Worm (Caenorhabditis elegans) whole organism, L1 larva: ENCODE results near the gene ilys-1.

Experiments
- C04F5.9 ChIP-seq: sonication (generic microtip); optimal IDR thresholded peaks from 2 replicates; lab custom pipeline; 2016; ENCODE audit warnings: missing genetic modification characterization, missing compliant biosample characterization
- C16A3.4 ChIP-seq: fragments of 150-350 bp; optimal IDR thresholded peaks from 2 replicates; lab custom pipeline; 2014; ENCODE audit warnings: missing biosample characterization, missing genetic modification characterization
- C34B4.2 ChIP-seq: sonication (generic microtip); optimal IDR thresholded peaks from 2 replicates; lab custom pipeline; 2017; ENCODE audit warnings: mild to moderate bottlenecking, missing genetic modification characterization, missing compliant biosample characterization
- F16B12.6 ChIP-seq: fragments of 150-350 bp; optimal IDR thresholded peaks from 2 replicates; lab custom pipeline; 2014; ENCODE audit warnings: missing biosample characterization, missing genetic modification characterization
- aha-1 ChIP-seq: fragments of 150-350 bp; optimal IDR thresholded peaks from 2 replicates; lab custom pipeline; 2014; ENCODE audit warnings: missing biosample characterization, missing genetic modification characterization
- alr-1 ChIP-seq: fragments of 200-800 bp; sonication (Bioruptor generic); optimal IDR thresholded peaks from 2 replicates; lab custom pipeline; 2018; ENCODE audit warnings: borderline replicate concordance, mild to moderate bottlenecking, missing genetic modification characterization, missing compliant biosample characterization
- ama-1 ChIP-seq: fragments of 150-350 bp; optimal IDR thresholded peaks from 2 replicates; lab custom pipeline; 2014
- blmp-1 ChIP-seq: fragments of 150-350 bp; optimal IDR thresholded peaks from 2 replicates; lab custom pipeline; 2014; ENCODE audit warnings: missing biosample characterization, missing genetic modification characterization
- ceh-8 ChIP-seq: fragments of 200-800 bp; sonication (Bioruptor generic); optimal IDR thresholded peaks from 2 replicates; lab custom pipeline; 2018; ENCODE audit warnings: mild to moderate bottlenecking, missing genetic modification characterization, moderate library complexity, missing compliant biosample characterization
- ceh-90 ChIP-seq: sonication (generic microtip); optimal IDR thresholded peaks from 2 replicates; lab custom pipeline; 2016; ENCODE audit warnings: missing genetic modification characterization, missing compliant biosample characterization
- ces-1 ChIP-seq: fragments of 150-350 bp; optimal IDR thresholded peaks from 2 replicates; lab custom pipeline; 2014; ENCODE audit warnings: missing biosample characterization, missing genetic modification reagents, missing genetic modification characterization
- dpl-1 ChIP-seq, 3 experiments: fragments of 150-350 bp in 2 of 3; sonication (generic microtip) in 1 of 3; optimal IDR thresholded peaks; 2 replicates each; lab custom pipeline; 2014 to 2017; ENCODE audit warnings: missing biosample characterization in 3 of 3, missing genetic modification characterization in 3 of 3, missing genetic modification reagents in 3 of 3
- efl-3 ChIP-seq: fragments of 200-800 bp; sonication (Bioruptor generic); optimal IDR thresholded peaks from 2 replicates; lab custom pipeline; 2018; ENCODE audit warnings: mild to moderate bottlenecking, missing genetic modification characterization, missing compliant biosample characterization
- egl-13 ChIP-seq: sonication (generic microtip); optimal IDR thresholded peaks from 2 replicates; lab custom pipeline; 2016; ENCODE audit warnings: missing genotype, missing genetic modification reagents, missing genetic modification characterization, missing compliant biosample characterization
- egl-27 ChIP-seq, 2 experiments: fragments of 150-350 bp in 1 of 2; sonication (generic microtip); optimal IDR thresholded peaks; 3 replicates each; lab custom pipeline; 2017 to 2018; ENCODE audit warnings: missing biosample characterization in 2 of 2, missing genetic modification characterization in 2 of 2, missing genetic modification reagents in 2 of 2
- fkh-4 ChIP-seq: sonication (generic microtip); optimal IDR thresholded peaks from 2 replicates; lab custom pipeline; 2016; ENCODE audit warnings: missing compliant biosample characterization, missing genetic modification characterization, borderline replicate concordance
- fkh-8 ChIP-seq: sonication (generic microtip); optimal IDR thresholded peaks from 2 replicates; lab custom pipeline; 2016; ENCODE audit warnings: mild to moderate bottlenecking, missing genetic modification characterization, missing compliant biosample characterization
- fos-1 ChIP-seq: fragments of 150-350 bp; optimal IDR thresholded peaks from 2 replicates; lab custom pipeline; 2014; ENCODE audit warnings: missing biosample characterization, missing genetic modification characterization
- hlh-17 ChIP-seq: fragments of 200-800 bp; sonication (Bioruptor generic); optimal IDR thresholded peaks from 2 replicates; lab custom pipeline; 2018; ENCODE audit warnings: missing genetic modification characterization, mild to moderate bottlenecking, missing compliant biosample characterization, moderate library complexity, borderline replicate concordance
- hlh-4 ChIP-seq: sonication (generic microtip); optimal IDR thresholded peaks from 2 replicates; lab custom pipeline; 2016; ENCODE audit warnings: mild to moderate bottlenecking, missing genetic modification characterization, missing compliant biosample characterization
- hpl-2 ChIP-seq: fragments of 150-350 bp; optimal IDR thresholded peaks from 2 replicates; lab custom pipeline; 2014; ENCODE audit warnings: missing biosample characterization, missing genetic modification reagents, missing genetic modification characterization
- irx-1 ChIP-seq: sonication (generic microtip); optimal IDR thresholded peaks from 2 replicates; lab custom pipeline; 2016; ENCODE audit warnings: missing genetic modification characterization, missing compliant biosample characterization
- isw-1 ChIP-seq: fragments of 200-800 bp; sonication (Bioruptor generic); IDR thresholded peaks from 2 replicates; pipeline ENCODE4 v1.3.6; 2022; ENCODE audit warnings: missing genetic modification characterization, missing compliant biosample characterization
- lin-15B ChIP-seq: fragments of 150-350 bp; sonication (generic microtip); optimal IDR thresholded peaks from 3 replicates; lab custom pipeline; 2014; ENCODE audit warnings: missing biosample characterization, missing genetic modification characterization
- lin-35 ChIP-seq, 2 experiments: fragments of 150-350 bp; optimal IDR thresholded peaks; 2 replicates each; lab custom pipeline; 2014; ENCODE audit warnings: missing biosample characterization in 2 of 2, missing genetic modification characterization in 2 of 2, missing genetic modification reagents in 2 of 2
- lin-39 ChIP-seq: fragments of 150-350 bp; optimal IDR thresholded peaks from 2 replicates; lab custom pipeline; 2014; ENCODE audit warnings: missing biosample characterization, missing genetic modification reagents, missing genetic modification characterization
- lsy-2 ChIP-seq, 2 experiments: fragments of 150-350 bp; optimal IDR thresholded peaks; 2 replicates each; lab custom pipeline; 2014; ENCODE audit warnings: missing biosample characterization in 2 of 2, missing genetic modification characterization in 2 of 2
- mab-9 ChIP-seq: fragments of 200-800 bp; sonication (Bioruptor generic); IDR thresholded peaks from 2 replicates; pipeline ENCODE4 v1.3.6; 2022; ENCODE audit warnings: missing genetic modification reagents, missing genetic modification characterization, missing compliant biosample characterization
- mdl-1 ChIP-seq, 2 experiments: fragments of 150-350 bp; optimal IDR thresholded peaks; 2 replicates each; lab custom pipeline; 2014 to 2017; ENCODE audit warnings: missing biosample characterization in 2 of 2, missing genetic modification characterization in 2 of 2, inconsistent platforms in 1 of 2
- mep-1 ChIP-seq: fragments of 150-350 bp; optimal IDR thresholded peaks from 2 replicates; lab custom pipeline; 2014; ENCODE audit warnings: missing biosample characterization, missing genetic modification characterization
- nhr-12 ChIP-seq: sonication (generic microtip); optimal IDR thresholded peaks from 2 replicates; lab custom pipeline; 2017; ENCODE audit warnings: missing biosample characterization, missing genetic modification characterization
- nhr-20 ChIP-seq: sonication (generic microtip); optimal IDR thresholded peaks from 2 replicates; lab custom pipeline; 2016; ENCODE audit warnings: mild to moderate bottlenecking, missing genetic modification characterization, missing compliant biosample characterization
- nhr-47 ChIP-seq: sonication (generic microtip); optimal IDR thresholded peaks from 2 replicates; lab custom pipeline; 2016; ENCODE audit warnings: mild to moderate bottlenecking, missing genetic modification characterization, moderate library complexity, missing compliant biosample characterization
- nhr-76 ChIP-seq: sonication (generic microtip); optimal IDR thresholded peaks from 2 replicates; lab custom pipeline; 2017; ENCODE audit warnings: missing biosample characterization, missing genetic modification characterization
- nhr-77 ChIP-seq: fragments of 150-350 bp; optimal IDR thresholded peaks from 2 replicates; lab custom pipeline; 2014; ENCODE audit warnings: missing biosample characterization, missing genetic modification characterization
- nhr-85 ChIP-seq: sonication (generic microtip); peaks from one replicate; lab custom pipeline; 2016; ENCODE audit warnings: missing genetic modification characterization, inconsistent platforms, missing compliant biosample characterization
- nhr-90 ChIP-seq: sonication (generic microtip); optimal IDR thresholded peaks from 2 replicates; lab custom pipeline; 2016; ENCODE audit warnings: mild to moderate bottlenecking, missing genetic modification characterization, missing compliant biosample characterization; ENCODE audit not compliant: poor library complexity
- pag-3 ChIP-seq: sonication (generic microtip); optimal IDR thresholded peaks from 2 replicates; lab custom pipeline; 2017; ENCODE audit warnings: missing genetic modification characterization, mild to moderate bottlenecking, missing compliant biosample characterization, antibody characterized with exemption, borderline replicate concordance; ENCODE audit not compliant: insufficient read depth
- snpc-4 ChIP-seq: fragments of 150-350 bp; optimal IDR thresholded peaks from 2 replicates; lab custom pipeline; 2014; ENCODE audit warnings: missing biosample characterization, missing genetic modification characterization
- sup-37 ChIP-seq: fragments of 200-800 bp; sonication (Bioruptor generic); optimal IDR thresholded peaks from 2 replicates; lab custom pipeline; 2018; ENCODE audit warnings: mild to moderate bottlenecking, missing genetic modification characterization, missing compliant biosample characterization
- swsn-7 ChIP-seq: sonication (generic microtip); optimal IDR thresholded peaks from 2 replicates; lab custom pipeline; 2016; ENCODE audit warnings: missing genetic modification characterization, missing compliant biosample characterization
- unc-130 ChIP-seq: fragments of 150-350 bp; optimal IDR thresholded peaks from 2 replicates; lab custom pipeline; 2017; ENCODE audit warnings: missing biosample characterization, missing genetic modification characterization, inconsistent platforms
- unc-30 ChIP-seq: sonication (generic microtip); optimal IDR thresholded peaks from 2 replicates; lab custom pipeline; 2017; ENCODE audit warnings: missing biosample characterization, missing genetic modification characterization
- unc-62 ChIP-seq: fragments of 150-350 bp; optimal IDR thresholded peaks from 2 replicates; lab custom pipeline; 2014; ENCODE audit warnings: missing biosample characterization, missing genetic modification reagents, missing genetic modification characterization
- unc-86 ChIP-seq: sonication (generic microtip); optimal IDR thresholded peaks from 2 replicates; lab custom pipeline; 2016; ENCODE audit warnings: missing genetic modification characterization, missing compliant biosample characterization
- xbp-1 ChIP-seq: sonication (generic microtip); optimal IDR thresholded peaks from 2 replicates; lab custom pipeline; 2016; ENCODE audit warnings: missing genetic modification characterization, missing compliant biosample characterization
- zag-1 ChIP-seq: fragments of 150-350 bp; optimal IDR thresholded peaks from 2 replicates; lab custom pipeline; 2014; ENCODE audit warnings: missing biosample characterization, missing genetic modification characterization
- zip-4 ChIP-seq: fragments of 200-800 bp; sonication (Bioruptor generic); optimal IDR thresholded peaks from 2 replicates; lab custom pipeline; 2018; ENCODE audit warnings: mild to moderate bottlenecking, missing genetic modification characterization, moderate library complexity, missing compliant biosample characterization
- ztf-4 ChIP-seq: fragments of 150-350 bp; optimal IDR thresholded peaks from 2 replicates; lab custom pipeline; 2014; ENCODE audit warnings: missing biosample characterization, missing genetic modification characterization

Gene ilys-1

ce11 chrIV:2481955-2482354 is 11.7 kb downstream of the ilys-1 start, which contains the start of gene Y69A2AL.2:
Y69A2AL.2 (plus strand) TSS chrIV:2482255.
- TF ChIP-seq nhr-76 (no peak), nhr-77 (no peak), dpl-1 (GFP tag; optimal IDR thresholded peaks at IDR 0.05; lab: Kevin White, UChicago) (no peak), aha-1 (no peak), mab-9 (GFP tag; lab: Robert Waterston, UW) (no peak), ceh-90 (tag; lab: Kevin White, UChicago) (no peak), hlh-17 (GFP tag; lab: Kevin White, UChicago) (no peak), zag-1 (tag; lab: Kevin White, UChicago) (no peak), swsn-7 (tag; lab: Kevin White, UChicago) (no peak), ces-1 (no peak), unc-30 (tag; lab: Kevin White, UChicago) (no peak), hlh-4 (tag; lab: Kevin White, UChicago) (no peak), ama-1 (lab: Kevin White, UChicago) (no peak), C34B4.2 (tag; lab: Kevin White, UChicago) (no peak), fos-1 (tag; lab: Kevin White, UChicago) (no peak), egl-27 (tag; optimal IDR thresholded peaks at IDR 0.05; lab: Kevin White, UChicago) (no peak)

ce11 chrIV:2488520-2488919 is 18.3 kb downstream of the ilys-1 start, which contains the start of gene Y69A2AR.19:
Y69A2AR.19 (plus strand) TSS chrIV:2488820.
- no peak for TF ChIP-seq ceh-8 (GFP tag; lab: Kevin White, UChicago)
- no peak for TF ChIP-seq nhr-20 (tag; lab: Kevin White, UChicago)
- no peak for TF ChIP-seq C04F5.9 (tag; lab: Kevin White, UChicago)
- no peak for TF ChIP-seq lin-39 (tag; lab: Kevin White, UChicago)
- TF ChIP-seq efl-3 (GFP tag; lab: Kevin White, UChicago), result no peak

DNA sequence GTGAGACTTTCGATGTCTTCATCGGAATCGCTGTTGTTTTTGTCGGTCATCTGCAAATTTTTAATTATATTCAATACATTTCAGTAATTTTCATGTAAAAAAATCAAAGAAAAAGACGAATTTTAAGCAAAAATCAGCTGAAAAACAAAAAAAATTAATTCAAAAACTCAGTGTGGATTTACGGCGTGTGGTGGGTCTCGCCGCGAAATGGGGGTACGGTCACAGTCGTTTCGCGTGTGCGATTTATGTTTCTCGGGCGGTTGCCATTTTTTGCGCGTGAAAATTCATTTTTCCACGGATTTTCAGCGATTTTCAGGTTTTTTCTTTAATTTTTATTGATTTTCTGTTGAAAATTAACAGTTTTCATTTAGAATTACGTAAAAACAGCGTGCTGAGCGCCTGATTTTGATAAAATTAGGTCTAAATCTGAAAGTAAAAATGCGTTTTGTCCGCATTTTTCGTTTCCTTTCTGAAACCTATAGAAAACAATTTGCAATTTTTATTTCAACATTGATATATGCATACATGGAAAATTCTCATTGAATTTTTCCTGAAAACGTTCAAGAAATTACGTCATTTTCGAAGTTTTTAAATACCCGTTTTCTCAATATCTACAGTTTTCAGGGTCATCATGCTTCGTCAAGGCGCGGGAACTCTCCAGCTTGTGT is 25.0 kb downstream of the ilys-1 start, which contains the start of the genes ccdc-12 and Y69A2AR.18:
ccdc-12 (minus strand) TSS at position 57 of the 668 bp plus-strand sequence.
Y69A2AR.18 (plus strand) TSS at position 618 of the 668 bp plus-strand sequence.
- TF ChIP-seq lsy-2 (tag; optimal IDR thresholded peaks at IDR 0.05; lab: Kevin White, UChicago), result peak; percentile 98
- no peak for TF ChIP-seq ztf-4 (tag; lab: Kevin White, UChicago)
- TF ChIP-seq unc-130 (tag; lab: Kevin White, UChicago), result peak; percentile 77
- TF ChIP-seq C16A3.4 (tag; lab: Kevin White, UChicago), result peak; percentile 67
- peak; percentile 54 for TF ChIP-seq mep-1 (tag; lab: Kevin White, UChicago)
- TF ChIP-seq egl-13 (tag; lab: Kevin White, UChicago), result no peak
- peak; percentile 22 for TF ChIP-seq lin-15B (tag; lab: Kevin White, UChicago)
- TF ChIP-seq sup-37 (GFP tag; lab: Kevin White, UChicago), result no peak
- no peak for TF ChIP-seq ceh-8 (GFP tag; lab: Kevin White, UChicago)
- TF ChIP-seq F16B12.6 (tag; lab: Kevin White, UChicago), result peak; percentile 54
- peak; percentile 34 for TF ChIP-seq nhr-90 (tag; lab: Kevin White, UChicago)
- no peak for TF ChIP-seq nhr-12 (tag; lab: Kevin White, UChicago)
- TF ChIP-seq hpl-2, result no peak
- TF ChIP-seq pag-3, result no peak
- TF ChIP-seq nhr-85 (tag; lab: Kevin White, UChicago), result peak; percentile 63
- no peak for TF ChIP-seq fkh-4 (tag; lab: Kevin White, UChicago)
- TF ChIP-seq snpc-4 (tag; lab: Kevin White, UChicago), result peak; percentile 11
- peak in 1 of 2 experiments; percentile 55 for TF ChIP-seq mdl-1 (tag; optimal IDR thresholded peaks at IDR 0.05; lab: Kevin White, UChicago)
- TF ChIP-seq nhr-76, result no peak
- TF ChIP-seq isw-1 (GFP tag; lab: Robert Waterston, UW), result peak; percentile 72
- TF ChIP-seq zip-4 (GFP tag; lab: Kevin White, UChicago), result no peak
- peak; percentile 60 for TF ChIP-seq xbp-1 (tag; lab: Kevin White, UChicago)
- no peak for TF ChIP-seq blmp-1 (tag; lab: Kevin White, UChicago)
- TF ChIP-seq hlh-4 (tag; lab: Kevin White, UChicago), result no peak
- TF ChIP-seq fkh-8, result peak; percentile 41
- peak; percentile 74 to 82 for TF ChIP-seq lin-35 (GFP tag; optimal IDR thresholded peaks at IDR 0.05; lab: Kevin White, UChicago)
- peak; percentile 76 for TF ChIP-seq nhr-47 (tag; lab: Kevin White, UChicago)
- TF ChIP-seq unc-62 (GFP tag; lab: Kevin White, UChicago), result no peak
- no peak for TF ChIP-seq alr-1
- TF ChIP-seq irx-1, result peak; percentile 57
- TF ChIP-seq unc-86 (tag; lab: Kevin White, UChicago), result peak; percentile 48
- peak; percentile 45 for TF ChIP-seq nhr-20 (tag; lab: Kevin White, UChicago)
